ENCODE assay signal across 3 fruit fly cellular contexts in the genomic region with DNA sequence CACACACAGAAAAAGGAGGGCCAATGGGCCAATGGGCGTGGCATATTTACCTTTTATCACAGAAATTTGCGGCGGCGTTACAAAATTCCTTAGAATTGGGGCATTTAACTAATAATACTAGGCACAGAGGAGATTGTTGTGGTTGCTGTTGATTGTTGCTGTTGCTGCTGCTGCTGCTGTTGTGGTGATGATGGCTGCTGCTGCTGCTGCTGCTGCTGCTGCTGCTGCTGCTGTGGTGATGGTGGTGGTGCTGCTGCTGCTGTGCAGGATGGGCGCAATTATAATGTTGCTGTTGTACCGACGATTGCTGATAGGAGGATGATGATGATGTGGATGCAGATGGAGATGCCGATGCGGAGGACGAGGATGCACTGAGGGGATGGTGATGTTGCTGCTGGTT.
A peak's percentile ranks its signal among the peaks of the same experiment; 100 is the strongest.
TF ChIP-seq lines count a peak whose summit lies in the region.

No protein-coding gene starts in this region.

- TF ChIP-seq CTCF in whole organism, embryonic (GFP tag; optimal IDR thresholded peaks at IDR 0.05; lab: Kevin White, UChicago), result no peak

TF ChIP-seq in whole organism, embryonic, 481 proteins besides CTCF, POLR2A, EP300 and RAD21:
- TF ChIP-seq Ets65A (GFP tag; lab: Kevin White, UChicago) (peak; percentile 79), ci (GFP tag; IDR thresholded peaks at IDR 0.05; lab: Robert Waterston, UW) (0 out of 3 replicates have a peak, but pooled peaks have one; percentile 5), CG7372 (GFP tag; IDR thresholded peaks at IDR 0.05; lab: Robert Waterston, UW) (no peak), Dfd (GFP tag; optimal IDR thresholded peaks at IDR 0.05; lab: Kevin White, UChicago) (peak in 1 of 2 experiments; percentile 90), danr (GFP tag; IDR thresholded peaks at IDR 0.05; lab: Robert Waterston, UW) (no peak)

TF ChIP-seq in whole organism, prepupa, 60 proteins besides CTCF, POLR2A, EP300 and RAD21:
- no peak for TF ChIP-seq topi (GFP tag; optimal IDR thresholded peaks at IDR 0.05; lab: Kevin White, UChicago)
- no peak for TF ChIP-seq OdsH (GFP tag; optimal IDR thresholded peaks at IDR 0.05; lab: Kevin White, UChicago)
- no peak for TF ChIP-seq Hr4 (GFP tag; optimal IDR thresholded peaks at IDR 0.05; lab: Kevin White, UChicago)
- peak; percentile 10 for TF ChIP-seq Eip78C (GFP tag; lab: Kevin White, UChicago)
TF ChIP-seq in whole organism, prepupa: peak in this region for 1.

TF ChIP-seq in whole organism, wandering third instar larva, 38 proteins besides CTCF, POLR2A, EP300 and RAD21:
- TF ChIP-seq HLH106 (tag; optimal IDR thresholded peaks at IDR 0.05; lab: Kevin White, UChicago), result no peak
- peak; percentile 83 for TF ChIP-seq Dfd (GFP tag; optimal IDR thresholded peaks at IDR 0.05; lab: Kevin White, UChicago)
- TF ChIP-seq psq (GFP tag; optimal IDR thresholded peaks at IDR 0.05; lab: Kevin White, UChicago), result no peak
